Worm (Caenorhabditis elegans) whole organism, mixed stage, embryonic: Measurements from ENCODE around the gene B0222.11.
A peak's percentile ranks its signal among the peaks of the same experiment; 100 is the strongest.

Experiments used
- M03D4.4 ChIP-seq: sonication (generic microtip); optimal IDR thresholded peaks from 2 replicates; lab custom pipeline; 2017; ENCODE audit warnings: mild to moderate bottlenecking, missing genetic modification characterization, missing compliant biosample characterization
- bed-3 ChIP-seq: fragments of 200-800 bp; sonication (Bioruptor generic); optimal IDR thresholded peaks from 3 replicates; lab custom pipeline; 2018; ENCODE audit warnings: mild to moderate bottlenecking, missing genetic modification characterization, moderate library complexity, missing compliant biosample characterization
- blmp-1 ChIP-seq: fragments of 150-350 bp; optimal IDR thresholded peaks from 2 replicates; lab custom pipeline; 2014; ENCODE audit warnings: missing biosample characterization, missing genetic modification characterization
- ceh-39 ChIP-seq: fragments of 150-350 bp; optimal IDR thresholded peaks from 2 replicates; lab custom pipeline; 2014; ENCODE audit warnings: missing biosample characterization, missing genetic modification characterization
- ceh-43 ChIP-seq: fragments of 200-800 bp; sonication (Bioruptor generic); optimal IDR thresholded peaks from 2 replicates; lab custom pipeline; 2018; ENCODE audit warnings: mild to moderate bottlenecking, missing genetic modification characterization, moderate library complexity, missing compliant biosample characterization
- ceh-83 ChIP-seq: fragments of 200-800 bp; sonication (Bioruptor generic); optimal IDR thresholded peaks from 2 replicates; lab custom pipeline; 2018; ENCODE audit warnings: mild to moderate bottlenecking, missing genetic modification characterization, missing compliant biosample characterization
- ces-1 ChIP-seq: fragments of 150-350 bp; optimal IDR thresholded peaks from 2 replicates; lab custom pipeline; 2014; ENCODE audit warnings: missing biosample characterization, missing genetic modification reagents, missing genetic modification characterization
- cnd-1 ChIP-seq: fragments of 200-800 bp; sonication (Bioruptor generic); optimal IDR thresholded peaks from 2 replicates; lab custom pipeline; 2018; ENCODE audit warnings: mild to moderate bottlenecking, missing genetic modification characterization, missing compliant biosample characterization
- elt-1 ChIP-seq: sonication (generic microtip); optimal IDR thresholded peaks from 2 replicates; lab custom pipeline; 2017; ENCODE audit warnings: missing genetic modification characterization, mild to moderate bottlenecking, missing compliant biosample characterization, antibody characterized with exemption, moderate library complexity, borderline replicate concordance; ENCODE audit not compliant: insufficient read depth
- elt-3 ChIP-seq: fragments of 150-350 bp; optimal IDR thresholded peaks from 2 replicates; lab custom pipeline; 2014; ENCODE audit warnings: missing biosample characterization, missing genetic modification characterization
- flh-1 ChIP-seq: fragments of 200-800 bp; sonication (Bioruptor generic); optimal IDR thresholded peaks from 2 replicates; lab custom pipeline; 2018; ENCODE audit warnings: mild to moderate bottlenecking, missing genetic modification characterization, moderate library complexity, missing compliant biosample characterization
- ham-2 ChIP-seq: fragments of 200-800 bp; sonication (Bioruptor generic); optimal IDR thresholded peaks from 2 replicates; lab custom pipeline; 2018; ENCODE audit warnings: mild to moderate bottlenecking, missing genetic modification characterization, missing compliant biosample characterization
- hlh-1 ChIP-seq: fragments of 150-350 bp; optimal IDR thresholded peaks from 2 replicates; lab custom pipeline; 2014; ENCODE audit warnings: missing biosample characterization, missing genetic modification reagents, missing genetic modification characterization
- lin-13 ChIP-seq: fragments of 150-350 bp; optimal IDR thresholded peaks from 2 replicates; lab custom pipeline; 2014; ENCODE audit warnings: missing biosample characterization, missing genetic modification characterization
- lin-32 ChIP-seq: fragments of 200-800 bp; sonication (Bioruptor generic); optimal IDR thresholded peaks from 2 replicates; lab custom pipeline; 2018; ENCODE audit warnings: mild to moderate bottlenecking, missing genetic modification characterization, missing compliant biosample characterization
- lsy-2 ChIP-seq: fragments of 150-350 bp; optimal IDR thresholded peaks from 2 replicates; lab custom pipeline; 2014; ENCODE audit warnings: missing biosample characterization, missing genetic modification characterization
- mab-5 ChIP-seq: fragments of 150-350 bp; optimal IDR thresholded peaks from 2 replicates; lab custom pipeline; 2014; ENCODE audit warnings: missing biosample characterization, missing genetic modification characterization
- mep-1 ChIP-seq: fragments of 150-350 bp; optimal IDR thresholded peaks from 2 replicates; lab custom pipeline; 2017; ENCODE audit warnings: missing biosample characterization, missing genetic modification reagents, missing genetic modification characterization, inconsistent platforms
- mls-2 ChIP-seq: sonication (generic microtip); optimal IDR thresholded peaks from 2 replicates; lab custom pipeline; 2016; ENCODE audit warnings: mild to moderate bottlenecking, missing genetic modification characterization, moderate library complexity, missing compliant biosample characterization
- nhr-12 ChIP-seq: fragments of 150-350 bp; optimal IDR thresholded peaks from 2 replicates; lab custom pipeline; 2014; ENCODE audit warnings: missing biosample characterization, missing genetic modification characterization
- nhr-237 ChIP-seq: fragments of 150-350 bp; optimal IDR thresholded peaks from 2 replicates; lab custom pipeline; 2014; ENCODE audit warnings: missing biosample characterization, missing genetic modification characterization
- nhr-28 ChIP-seq: fragments of 150-350 bp; optimal IDR thresholded peaks from 2 replicates; lab custom pipeline; 2014; ENCODE audit warnings: missing biosample characterization, missing genetic modification characterization
- nhr-76 ChIP-seq: sonication (generic microtip); optimal IDR thresholded peaks from 2 replicates; lab custom pipeline; 2017; ENCODE audit warnings: missing biosample characterization, missing genetic modification characterization
- pha-4 ChIP-seq: fragments of 150-350 bp; optimal IDR thresholded peaks from 2 replicates; lab custom pipeline; 2018; ENCODE audit warnings: missing biosample characterization, missing genetic modification reagents, missing genetic modification characterization
- sem-2 ChIP-seq: fragments of 200-800 bp; sonication (Bioruptor generic); optimal IDR thresholded peaks from 2 replicates; lab custom pipeline; 2018; ENCODE audit warnings: mild to moderate bottlenecking, missing genetic modification characterization, missing compliant biosample characterization
- snpc-4 ChIP-seq: fragments of 150-350 bp; optimal IDR thresholded peaks from 2 replicates; lab custom pipeline; 2014; ENCODE audit warnings: missing biosample characterization, missing genetic modification characterization
- tbx-8 ChIP-seq: fragments of 200-800 bp; sonication (Bioruptor generic); optimal IDR thresholded peaks from 2 replicates; lab custom pipeline; 2018; ENCODE audit warnings: mild to moderate bottlenecking, missing genetic modification characterization, moderate library complexity, missing compliant biosample characterization
- unc-39 ChIP-seq: fragments of 150-350 bp; optimal IDR thresholded peaks from 2 replicates; lab custom pipeline; 2014; ENCODE audit warnings: missing biosample characterization, missing genetic modification characterization
- unc-62 ChIP-seq: fragments of 150-350 bp; optimal IDR thresholded peaks from 2 replicates; lab custom pipeline; 2014; ENCODE audit warnings: missing biosample characterization, missing genetic modification reagents, missing genetic modification characterization
- ztf-11 ChIP-seq: fragments of 150-350 bp; optimal IDR thresholded peaks from 2 replicates; lab custom pipeline; 2014; ENCODE audit warnings: missing biosample characterization, missing genetic modification characterization

B0222.11 gene

ce11 chrV:9207377-9207776, 39.4 kb upstream of the B0222.11 start, which contains the start of gene inx-10:
inx-10 (minus strand) TSS chrV:9207477.
- TF ChIP-seq ztf-11 (no peak), snpc-4 (tag; lab: Kevin White, UChicago) (no peak), mls-2 (tag; lab: Kevin White, UChicago) (no peak)
- TF ChIP-seq, all 35 proteins: peak for 0

ce11 chrV:9202710-9203109, 34.7 kb upstream of the B0222.11 start, which contains the start of gene asp-2:
asp-2 (plus strand) TSS chrV:9203077.
- TF ChIP-seq mep-1 (no peak), lin-13 (no peak)

ce11 chrV:9198887-9199286, 30.9 kb upstream of the B0222.11 start, which contains the start of gene str-177:
str-177 (minus strand) TSS chrV:9198987.
- no peak for TF ChIP-seq hlh-1 (tag; lab: Kevin White, UChicago)
- TF ChIP-seq tbx-8 = no peak
- TF ChIP-seq unc-62 (GFP tag; lab: Kevin White, UChicago) = no peak
- no peak for TF ChIP-seq nhr-28 (tag; lab: Kevin White, UChicago)
- TF ChIP-seq pha-4 (tag; lab: Kevin White, UChicago) = no peak
- no peak for TF ChIP-seq ceh-83 (GFP tag; lab: Kevin White, UChicago)
- TF ChIP-seq bed-3 = no peak
- TF ChIP-seq ztf-11 = no peak
- no peak for TF ChIP-seq ham-2
- TF ChIP-seq snpc-4 (tag; lab: Kevin White, UChicago) = no peak
- no peak for TF ChIP-seq ceh-43
- TF ChIP-seq lsy-2 = no peak
- no peak for TF ChIP-seq elt-3 (tag; lab: Kevin White, UChicago)
- TF ChIP-seq ces-1 (GFP tag; lab: Kevin White, UChicago) = no peak
- no peak for TF ChIP-seq M03D4.4 (tag; lab: Kevin White, UChicago)
- TF ChIP-seq mls-2 (tag; lab: Kevin White, UChicago) = no peak
- TF ChIP-seq, all 35 proteins: peak for 0

- TF ChIP-seq nhr-28 (tag; lab: Kevin White, UChicago) = no peak
- no peak for TF ChIP-seq pha-4 (tag; lab: Kevin White, UChicago)
- no peak for TF ChIP-seq blmp-1 (tag; lab: Kevin White, UChicago)
- TF ChIP-seq ceh-83 (GFP tag; lab: Kevin White, UChicago) = no peak
- no peak for TF ChIP-seq cnd-1 (tag; lab: Kevin White, UChicago)
- no peak for TF ChIP-seq ham-2
- TF ChIP-seq ceh-39 = no peak
- no peak for TF ChIP-seq nhr-12 (tag; lab: Kevin White, UChicago)
- no peak for TF ChIP-seq ceh-43
- TF ChIP-seq M03D4.4 (tag; lab: Kevin White, UChicago) = no peak
- no peak for TF ChIP-seq mls-2 (tag; lab: Kevin White, UChicago)
Observed at ce11 chrV:9197121-9197520, 29.1 kb upstream of the B0222.11 start, which contains the start of gene C24B5.4. C24B5.4 (minus strand) TSS chrV:9197326.

- TF ChIP-seq nhr-237 (no peak), ces-1 (GFP tag; lab: Kevin White, UChicago) (peak; percentile 87)
Observed at ce11 chrV:9194055-9194454, 26.1 kb upstream of the B0222.11 start.

- TF ChIP-seq unc-62 (GFP tag; lab: Kevin White, UChicago) (no peak), hlh-1 (tag; lab: Kevin White, UChicago) (no peak), ztf-11 (no peak), nhr-76 (no peak), lin-13 (no peak), tbx-8 (no peak), lin-32 (GFP tag; lab: Kevin White, UChicago) (no peak), elt-1 (tag; lab: Kevin White, UChicago) (no peak), nhr-237 (no peak), ceh-43 (no peak), unc-39 (tag; lab: Kevin White, UChicago) (no peak), mab-5 (tag; lab: Kevin White, UChicago) (no peak), flh-1 (no peak), snpc-4 (tag; lab: Kevin White, UChicago) (no peak), bed-3 (no peak), ceh-83 (GFP tag; lab: Kevin White, UChicago) (no peak), sem-2 (GFP tag; lab: Kevin White, UChicago) (no peak)
Observed at ce11 chrV:9191406-9191805, 23.4 kb upstream of the B0222.11 start, which contains the start of gene sphr-1. sphr-1 (plus strand) TSS chrV:9191610.
